Worm (Caenorhabditis elegans) whole organism, L3 larva: ENCODE data around the gene C07C7.3.

ENCODE experiments used
- ZK546.5 ChIP-seq: sonication (generic microtip); optimal IDR thresholded peaks from 2 replicates; lab custom pipeline; 2017; ENCODE audit warnings: missing biosample characterization, missing genetic modification characterization
- aly-2 ChIP-seq: fragments of 150-350 bp; optimal IDR thresholded peaks from 2 replicates; lab custom pipeline; 2014; ENCODE audit warnings: missing biosample characterization, missing genetic modification characterization
- ama-1 ChIP-seq: fragments of 150-350 bp; optimal IDR thresholded peaks from 2 replicates; lab custom pipeline; 2018
- ceh-28 ChIP-seq: fragments of 150-350 bp; optimal IDR thresholded peaks from 2 replicates; lab custom pipeline; 2014; ENCODE audit warnings: missing biosample characterization, missing genetic modification reagents, missing genetic modification characterization
- egl-27 ChIP-seq: sonication (generic microtip); optimal IDR thresholded peaks from 4 replicates; lab custom pipeline; 2017; ENCODE audit warnings: missing biosample characterization, missing genetic modification reagents, missing genetic modification characterization
- elt-2 ChIP-seq: sonication (generic microtip); optimal IDR thresholded peaks from 2 replicates; lab custom pipeline; 2016; ENCODE audit warnings: missing genetic modification reagents, mild to moderate bottlenecking, missing genetic modification characterization, missing compliant biosample characterization
- fkh-10 ChIP-seq: sonication (generic microtip); optimal IDR thresholded peaks from 2 replicates; lab custom pipeline; 2017; ENCODE audit warnings: missing biosample characterization, missing genetic modification reagents, missing genetic modification characterization
- fkh-2 ChIP-seq: fragments of 150-350 bp; optimal IDR thresholded peaks from 2 replicates; lab custom pipeline; 2014; ENCODE audit warnings: missing biosample characterization, missing genetic modification reagents, missing genetic modification characterization
- fos-1 ChIP-seq: fragments of 150-350 bp; optimal IDR thresholded peaks from 2 replicates; lab custom pipeline; 2014; ENCODE audit warnings: missing biosample characterization, missing genetic modification characterization
- nfya-1 ChIP-seq: sonication (generic microtip); optimal IDR thresholded peaks from 2 replicates; lab custom pipeline; 2017; ENCODE audit warnings: missing genetic modification characterization, mild to moderate bottlenecking, missing compliant biosample characterization, antibody characterized with exemption, moderate library complexity; ENCODE audit not compliant: insufficient read depth
- nhr-12 ChIP-seq: fragments of 150-350 bp; optimal IDR thresholded peaks from 2 replicates; lab custom pipeline; 2014; ENCODE audit warnings: missing biosample characterization, missing genetic modification characterization
- nhr-23 ChIP-seq: fragments of 150-350 bp; optimal IDR thresholded peaks from 2 replicates; lab custom pipeline; 2014; ENCODE audit warnings: missing biosample characterization, missing genetic modification reagents, missing genetic modification characterization
- nhr-67 ChIP-seq: fragments of 150-350 bp; optimal IDR thresholded peaks from 2 replicates; lab custom pipeline; 2014; ENCODE audit warnings: missing biosample characterization, missing genetic modification characterization
- nhr-77 ChIP-seq: fragments of 150-350 bp; optimal IDR thresholded peaks from 2 replicates; lab custom pipeline; 2014; ENCODE audit warnings: missing biosample characterization, missing genetic modification characterization
- pha-4 ChIP-seq: fragments of 150-350 bp; optimal IDR thresholded peaks from 2 replicates; lab custom pipeline; 2014; ENCODE audit warnings: missing biosample characterization, missing genetic modification reagents, missing genetic modification characterization
- sea-2 ChIP-seq: fragments of 150-350 bp; sonication (generic microtip); optimal IDR thresholded peaks from 4 replicates; lab custom pipeline; 2014; ENCODE audit warnings: missing biosample characterization, missing genetic modification reagents, missing genetic modification characterization
- tbx-2 ChIP-seq: sonication (generic microtip); optimal IDR thresholded peaks from 2 replicates; lab custom pipeline; 2016; ENCODE audit warnings: mild to moderate bottlenecking, missing genetic modification characterization, missing compliant biosample characterization
- unc-39 ChIP-seq: sonication (generic microtip); optimal IDR thresholded peaks from 4 replicates; lab custom pipeline; 2017; ENCODE audit warnings: missing biosample characterization, missing genetic modification characterization
- ztf-4 ChIP-seq: fragments of 150-350 bp; optimal IDR thresholded peaks from 2 replicates; lab custom pipeline; 2014; ENCODE audit warnings: missing biosample characterization, missing genetic modification characterization

C07C7.3 gene

DNA sequence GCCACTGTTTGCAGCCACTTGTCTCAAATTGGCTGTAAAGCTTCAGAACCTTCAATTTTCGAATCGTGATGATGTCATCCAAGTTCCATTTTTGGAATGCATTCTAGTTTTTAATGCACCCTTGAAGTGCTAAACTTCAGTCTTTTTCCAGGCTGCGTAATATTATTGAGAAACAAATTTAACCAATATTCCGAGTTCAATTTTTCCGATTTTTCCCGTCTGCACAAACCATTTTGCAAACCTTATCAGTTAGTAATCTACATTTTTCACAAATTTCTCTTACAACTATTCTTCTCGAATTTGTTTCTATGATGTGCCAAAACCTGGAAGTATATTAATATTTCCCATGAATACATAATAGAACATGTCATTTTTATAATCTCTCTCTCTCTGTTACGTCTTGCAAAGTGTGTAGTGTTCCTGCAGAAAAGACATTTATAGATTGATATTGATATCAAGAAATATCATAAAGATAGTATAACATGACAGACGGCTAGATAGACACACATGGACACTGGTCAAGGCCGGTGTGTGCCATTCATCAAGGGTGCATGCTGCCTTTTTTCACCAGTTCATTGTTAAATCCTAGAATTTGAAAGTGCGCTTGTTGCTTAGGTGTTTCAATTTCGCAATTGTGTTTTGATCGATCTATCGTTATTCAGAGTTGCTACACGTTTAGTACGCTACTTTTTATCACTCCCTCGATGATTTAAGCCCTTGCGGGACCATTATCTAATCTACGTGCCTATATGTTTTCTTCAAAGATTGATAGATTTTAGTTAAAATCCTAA is 33.5 kb downstream of the C07C7.3 start:
- TF ChIP-seq ceh-28 (tag; lab: Kevin White, UChicago) = no peak
- peak; percentile 7 for TF ChIP-seq elt-2 (tag; lab: Kevin White, UChicago)
- TF ChIP-seq ama-1 (lab: Kevin White, UChicago) = peak; percentile 53

DNA sequence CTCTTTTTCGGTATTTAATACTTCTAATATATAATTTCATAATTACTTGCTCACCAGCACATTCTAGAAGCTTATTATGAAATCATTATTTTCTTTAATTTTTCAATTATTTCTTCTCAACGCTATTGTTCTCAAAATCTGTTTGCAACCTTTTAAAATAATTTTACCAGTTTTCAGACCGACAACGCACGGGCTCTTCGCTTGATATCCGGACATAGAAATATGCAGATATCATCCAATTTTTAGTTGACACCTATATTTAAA is 34.0 kb downstream of the C07C7.3 start, which contains the start of gene wnk-1:
wnk-1 (plus strand) TSS at position 165 of the 264 bp plus-strand sequence.
- TF ChIP-seq unc-39 (tag; lab: Kevin White, UChicago) = no peak
- TF ChIP-seq ama-1 (lab: Kevin White, UChicago) = no peak
- no peak for TF ChIP-seq nhr-67 (tag; lab: Kevin White, UChicago)
- no peak for TF ChIP-seq nhr-77 (tag; lab: Kevin White, UChicago)
- TF ChIP-seq sea-2 (GFP tag; lab: Kevin White, UChicago) = no peak
- TF ChIP-seq ztf-4 (tag; lab: Kevin White, UChicago) = no peak
- no peak for TF ChIP-seq ZK546.5 (tag; lab: Kevin White, UChicago)
- TF ChIP-seq fkh-10 (GFP tag; lab: Kevin White, UChicago) = no peak

DNA sequence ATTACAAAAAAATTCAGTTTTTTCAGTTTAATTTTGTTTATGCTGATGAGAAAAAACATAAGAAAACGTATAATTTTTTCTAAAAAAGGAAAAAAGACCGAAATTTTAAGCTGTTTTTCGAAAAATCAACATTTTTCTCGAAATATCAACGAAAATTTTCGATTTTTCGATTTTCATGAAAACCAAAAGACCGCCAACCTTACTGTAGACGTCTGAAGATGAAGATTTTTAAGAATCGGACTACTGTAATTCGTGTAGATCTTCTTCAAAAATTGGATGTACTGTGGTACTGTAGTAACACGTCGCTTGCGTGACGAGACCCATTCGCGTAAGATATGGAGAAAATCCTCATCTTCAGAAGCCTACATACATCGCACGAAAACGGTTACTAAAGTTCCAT is 45.0 kb downstream of the C07C7.3 start:
- TF ChIP-seq fkh-2 (tag; lab: Kevin White, UChicago) = no peak

DNA sequence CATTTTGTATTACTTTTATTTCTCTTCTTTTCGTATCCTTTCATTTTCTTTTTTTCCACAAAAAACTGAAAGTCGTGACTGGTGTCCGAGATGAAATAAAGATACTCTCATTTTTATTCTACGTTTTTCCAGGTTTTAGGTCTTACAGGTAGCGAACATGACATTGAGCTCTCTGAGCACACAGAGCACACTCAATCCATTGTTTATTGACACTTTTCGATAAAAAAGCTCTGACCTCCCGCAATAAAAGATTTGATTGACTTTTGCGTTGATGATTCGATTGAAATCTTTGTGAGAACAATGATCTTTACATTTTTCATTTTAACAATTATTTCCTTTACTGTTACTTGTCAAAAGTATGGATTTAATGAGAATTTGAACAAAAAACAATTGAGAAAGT is 46.3 kb downstream of the C07C7.3 start, which contains the start of gene C46C2.6:
C46C2.6 (plus strand) TSS at position 301 of the 400 bp plus-strand sequence.
- TF ChIP-seq aly-2 (tag; lab: Kevin White, UChicago) (peak; percentile 40), pha-4 (tag; lab: Kevin White, UChicago) (peak; percentile 18), tbx-2 (tag; lab: Kevin White, UChicago) (no peak)

DNA sequence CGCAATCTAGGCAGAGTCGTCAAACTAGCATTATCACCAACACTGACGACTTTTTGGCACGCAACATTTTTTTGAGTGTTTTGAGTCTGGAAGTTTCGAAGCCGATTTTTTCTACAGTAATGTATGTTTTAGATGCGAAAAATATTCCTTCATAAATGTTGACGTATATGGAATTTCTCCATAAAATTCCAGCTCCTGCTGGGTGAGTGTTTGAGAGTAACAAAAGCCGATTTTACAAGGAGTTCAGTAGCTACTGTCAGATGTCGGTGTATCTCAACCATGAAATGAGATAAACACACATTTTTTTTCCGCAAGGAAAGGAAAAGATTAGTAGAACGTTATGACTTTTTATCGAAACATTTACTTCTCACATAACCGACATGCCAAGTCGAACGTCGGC is 49.0 kb downstream of the C07C7.3 start:
- TF ChIP-seq fos-1 = no peak
- TF ChIP-seq nfya-1 (tag; lab: Kevin White, UChicago) = no peak
- no peak for TF ChIP-seq pha-4 (tag; lab: Kevin White, UChicago)
- no peak for TF ChIP-seq nhr-12 (tag; lab: Kevin White, UChicago)
- no peak for TF ChIP-seq nhr-23 (tag; lab: Kevin White, UChicago)
- TF ChIP-seq egl-27 = no peak
- no peak for TF ChIP-seq nhr-67 (tag; lab: Kevin White, UChicago)
